Fruit fly (Drosophila melanogaster) whole organism, embryonic: ENCODE results near the gene pod1.
A peak's percentile ranks its signal among the peaks of the same experiment; 100 is the strongest.

Source experiments
- ATbp ChIP-seq: fragments of 200-800 bp; sonication (Bioruptor generic); optimal IDR thresholded peaks from 2 replicates; lab custom pipeline; 2017; ENCODE audit warnings: missing biosample characterization, mild to moderate bottlenecking, missing genetic modification characterization, missing genetic modification reagents
- CG11093 ChIP-seq: fragments of 200-800 bp; sonication (Bioruptor generic); IDR thresholded peaks from 3 replicates; pipeline ENCODE4 v1.3.6; 2022; ENCODE audit warnings: missing biosample characterization, missing genetic modification characterization
- CG11723 ChIP-seq: fragments of 200-800 bp; sonication (Bioruptor generic); optimal IDR thresholded peaks from 2 replicates; lab custom pipeline; 2017; ENCODE audit warnings: missing biosample characterization, mild to moderate bottlenecking, missing genetic modification characterization
- CG13287 ChIP-seq: fragments of 200-800 bp; sonication (Bioruptor generic); IDR thresholded peaks from 2 replicates; pipeline ENCODE4 v1.3.6; 2022; ENCODE audit warnings: missing biosample characterization, missing genetic modification characterization; ENCODE audit not compliant: partially characterized antibody
- CG14014 ChIP-seq: fragments of 200-800 bp; sonication (Bioruptor generic); IDR thresholded peaks from 2 replicates; pipeline ENCODE4 v1.3.6; 2022; ENCODE audit warnings: missing biosample characterization, missing genetic modification characterization
- CG16813 ChIP-seq: fragments of 200-800 bp; sonication (Bioruptor generic); IDR thresholded peaks from 3 replicates; pipeline ENCODE4 v1.3.6; 2022; ENCODE audit warnings: missing biosample characterization, missing genetic modification characterization; ENCODE audit not compliant: partially characterized antibody
- CG17186 ChIP-seq: fragments of 200-800 bp; sonication (Bioruptor generic); optimal IDR thresholded peaks from 3 replicates; lab custom pipeline; 2017; ENCODE audit warnings: missing biosample characterization, missing genetic modification reagents, missing genetic modification characterization
- CG17612 ChIP-seq: fragments of 200-800 bp; sonication (Bioruptor generic); IDR thresholded peaks from 2 replicates; pipeline ENCODE4 v1.3.6; 2022; ENCODE audit warnings: missing biosample characterization, missing genetic modification characterization
- CG18476 ChIP-seq: fragments of 200-800 bp; sonication (Bioruptor generic); optimal IDR thresholded peaks from 2 replicates; lab custom pipeline; 2016; ENCODE audit warnings: missing biosample characterization, mild to moderate bottlenecking, missing genetic modification characterization
- CG18599 ChIP-seq: fragments of 200-800 bp; sonication (Bioruptor generic); optimal IDR thresholded peaks from 3 replicates; lab custom pipeline; 2017; ENCODE audit warnings: missing biosample characterization, missing genetic modification characterization, mild to moderate bottlenecking, moderate library complexity, missing genetic modification reagents
- CG2199 ChIP-seq: fragments of 200-800 bp; sonication (Bioruptor generic); IDR thresholded peaks from 3 replicates; pipeline ENCODE4 v1.3.6; 2022; ENCODE audit warnings: missing biosample characterization, missing genetic modification characterization
- CG33557 ChIP-seq: fragments of 200-800 bp; sonication (Bioruptor generic); optimal IDR thresholded peaks from 2 replicates; lab custom pipeline; 2019; ENCODE audit warnings: missing biosample characterization, mild to moderate bottlenecking, missing genetic modification characterization, moderate library complexity
- CG34224 ChIP-seq: fragments of 200-800 bp; sonication (Bioruptor generic); IDR thresholded peaks from 3 replicates; pipeline ENCODE4 v1.3.6; 2022; ENCODE audit warnings: missing biosample characterization, missing genetic modification characterization; ENCODE audit not compliant: partially characterized antibody
- CG3995 ChIP-seq: fragments of 200-800 bp; sonication (Bioruptor generic); optimal IDR thresholded peaks from 3 replicates; lab custom pipeline; 2016; ENCODE audit warnings: missing biosample characterization, missing genetic modification characterization
- CG4404 ChIP-seq: fragments of 200-800 bp; sonication (Bioruptor generic); IDR thresholded peaks from 2 replicates; pipeline ENCODE4 v1.3.6; 2022; ENCODE audit warnings: missing biosample characterization, missing genetic modification characterization
- CG4854 ChIP-seq: fragments of 200-800 bp; sonication (Bioruptor generic); optimal IDR thresholded peaks from 2 replicates; lab custom pipeline; 2016; ENCODE audit warnings: missing biosample characterization, missing genetic modification characterization, inconsistent platforms
- CG5953 ChIP-seq: fragments of 200-800 bp; sonication (Bioruptor generic); IDR thresholded peaks from 2 replicates; pipeline ENCODE4 v1.3.6; 2022; ENCODE audit warnings: missing biosample characterization, missing genetic modification characterization
- CG6272 ChIP-seq: fragments of 200-800 bp; sonication (Bioruptor generic); IDR thresholded peaks from 2 replicates; pipeline ENCODE4 v1.3.6; 2022; ENCODE audit warnings: missing biosample characterization, missing genetic modification characterization
- CG6654 ChIP-seq: fragments of 200-800 bp; sonication (Bioruptor generic); optimal IDR thresholded peaks from 2 replicates; lab custom pipeline; 2017; ENCODE audit warnings: missing biosample characterization, mild to moderate bottlenecking, missing genetic modification characterization
- CG6813 ChIP-seq: fragments of 200-800 bp; sonication (Bioruptor generic); optimal IDR thresholded peaks from 2 replicates; lab custom pipeline; 2017; ENCODE audit warnings: missing biosample characterization, missing genetic modification characterization, mild to moderate bottlenecking, moderate library complexity, missing genetic modification reagents
- CG9727 ChIP-seq: fragments of 200-800 bp; sonication (Bioruptor generic); optimal IDR thresholded peaks from 3 replicates; lab custom pipeline; 2017; ENCODE audit warnings: missing biosample characterization, mild to moderate bottlenecking, missing genetic modification characterization
- Dref ChIP-seq: fragments of 200-800 bp; sonication (Bioruptor generic); IDR thresholded peaks from 2 replicates; pipeline ENCODE4 v1.3.6; 2022; ENCODE audit warnings: missing biosample characterization, missing genetic modification characterization
- Gug ChIP-seq: fragments of 200-800 bp; sonication (Bioruptor generic); IDR thresholded peaks from 4 replicates; pipeline ENCODE4 v1.3.6; 2022; ENCODE audit warnings: missing biosample characterization, missing genetic modification characterization
- HHEX ChIP-seq: fragments of 200-800 bp; sonication (Bioruptor generic); optimal IDR thresholded peaks from 3 replicates; lab custom pipeline; 2017; ENCODE audit warnings: missing biosample characterization, mild to moderate bottlenecking, missing genetic modification characterization, missing genetic modification reagents
- HLHmδ ChIP-seq: fragments of 200-800 bp; sonication (Bioruptor generic); optimal IDR thresholded peaks from 2 replicates; lab custom pipeline; 2018; ENCODE audit warnings: missing biosample characterization, mild to moderate bottlenecking, missing genetic modification characterization, moderate library complexity
- Hmr ChIP-seq: fragments of 200-800 bp; sonication (Bioruptor generic); optimal IDR thresholded peaks from 3 replicates; lab custom pipeline; 2017; ENCODE audit warnings: mild to moderate bottlenecking, missing biosample characterization, missing genetic modification reagents, missing genetic modification characterization
- NC2β ChIP-seq: fragments of 200-800 bp; sonication (Bioruptor generic); optimal IDR thresholded peaks from 2 replicates; lab custom pipeline; 2016; ENCODE audit warnings: missing biosample characterization, missing genetic modification characterization
- al ChIP-seq: fragments of 200-800 bp; sonication (Bioruptor generic); IDR thresholded peaks from 2 replicates; pipeline ENCODE4 v1.3.6; 2022; ENCODE audit warnings: missing biosample characterization, missing genetic modification characterization
- ash1 ChIP-seq: fragments of 200-800 bp; sonication (Bioruptor generic); optimal IDR thresholded peaks from 2 replicates; lab custom pipeline; 2018; ENCODE audit warnings: missing biosample characterization, mild to moderate bottlenecking, missing genetic modification characterization
- az2 ChIP-seq: fragments of 200-800 bp; sonication (Bioruptor generic); optimal IDR thresholded peaks from 3 replicates; lab custom pipeline; 2016; ENCODE audit warnings: missing biosample characterization, missing genetic modification characterization
- cad ChIP-seq: fragments of >200 bp; optimal IDR thresholded peaks from 2 replicates; lab custom pipeline; 2017; ENCODE audit warnings: missing biosample characterization, missing genetic modification characterization
- dimm ChIP-seq: fragments of 200-800 bp; sonication (Bioruptor generic); IDR thresholded peaks from 2 replicates; pipeline ENCODE4 v1.3.6; 2022; ENCODE audit warnings: missing biosample characterization, missing genetic modification characterization
- en ChIP-seq: fragments of 200-800 bp; sonication (Bioruptor generic); optimal IDR thresholded peaks from 2 replicates; lab custom pipeline; 2016; ENCODE audit warnings: missing biosample characterization, missing genetic modification characterization
- eyg ChIP-seq: fragments of 200-800 bp; sonication (Bioruptor generic); optimal IDR thresholded peaks from 3 replicates; lab custom pipeline; 2016; ENCODE audit warnings: missing biosample characterization, missing genetic modification characterization
- gem ChIP-seq: fragments of 200-800 bp; sonication (Bioruptor generic); optimal IDR thresholded peaks from 2 replicates; lab custom pipeline; 2019; ENCODE audit warnings: missing biosample characterization, mild to moderate bottlenecking, missing genetic modification characterization, moderate library complexity
- insv ChIP-seq, 2 experiments: fragments of 200-800 bp; sonication (Bioruptor generic); optimal IDR thresholded peaks; 3 replicates each; lab custom pipeline; 2016 to 2018; ENCODE audit warnings: missing biosample characterization in 2 of 2, missing genetic modification characterization in 2 of 2
- jigr1 ChIP-seq: fragments of 200-800 bp; sonication (Bioruptor generic); IDR thresholded peaks from 3 replicates; pipeline ENCODE4 v1.3.6; 2022; ENCODE audit warnings: missing biosample characterization, missing genetic modification characterization
- mld ChIP-seq: fragments of 200-800 bp; sonication (Bioruptor generic); IDR thresholded peaks from 3 replicates; pipeline ENCODE4 v1.3.6; 2022; ENCODE audit warnings: missing biosample characterization, missing genetic modification characterization; ENCODE audit not compliant: partially characterized antibody
- nau ChIP-seq: fragments of 200-800 bp; sonication (Bioruptor generic); optimal IDR thresholded peaks from 3 replicates; lab custom pipeline; 2017; ENCODE audit warnings: missing biosample characterization, mild to moderate bottlenecking, missing genetic modification characterization, missing genetic modification reagents
- pnt ChIP-seq: fragments of 200-800 bp; sonication (Bioruptor generic); optimal IDR thresholded peaks from 3 replicates; lab custom pipeline; 2016; ENCODE audit warnings: missing biosample characterization, missing genetic modification characterization
- ro ChIP-seq: fragments of 200-800 bp; sonication (Bioruptor generic); IDR thresholded peaks from 2 replicates; pipeline ENCODE4 v1.3.6; 2022; ENCODE audit warnings: missing biosample characterization, missing genetic modification characterization
- salm ChIP-seq: fragments of 200-800 bp; sonication (Bioruptor generic); optimal IDR thresholded peaks from 2 replicates; lab custom pipeline; 2018; ENCODE audit warnings: missing biosample characterization, mild to moderate bottlenecking, missing genetic modification characterization
- sc ChIP-seq, 3 experiments: fragments of >200 bp in 2 of 3; fragments of 200-800 bp in 1 of 3; sonication (Bioruptor generic) in 1 of 3; optimal IDR thresholded peaks; 2 replicates in 2 of 3; 3 replicates in 1 of 3; lab custom pipeline; 2017; ENCODE audit warnings: mild to moderate bottlenecking in 1 of 3, missing biosample characterization in 1 of 3, missing genetic modification characterization in 1 of 3, missing genetic modification reagents in 1 of 3
- slou ChIP-seq: fragments of 200-800 bp; sonication (Bioruptor generic); optimal IDR thresholded peaks from 3 replicates; lab custom pipeline; 2016; ENCODE audit warnings: missing biosample characterization, missing genetic modification characterization
- tin ChIP-seq: fragments of 200-800 bp; sonication (Bioruptor generic); optimal IDR thresholded peaks from 3 replicates; lab custom pipeline; 2016; ENCODE audit warnings: missing biosample characterization, missing genetic modification characterization
- twi ChIP-seq: fragments of 200-800 bp; optimal IDR thresholded peaks from 2 replicates; lab custom pipeline; 2019; ENCODE audit warnings: missing biosample characterization, mild to moderate bottlenecking, missing genetic modification characterization, moderate library complexity
- vfl ChIP-seq: fragments of 200-800 bp; sonication (Bioruptor generic); optimal IDR thresholded peaks from 2 replicates; lab custom pipeline; 2016; ENCODE audit warnings: missing biosample characterization, missing genetic modification characterization
- wor ChIP-seq: fragments of 200-800 bp; sonication (Bioruptor generic); IDR thresholded peaks from 2 replicates; pipeline ENCODE4 v1.3.6; 2022; ENCODE audit warnings: missing biosample characterization, missing genetic modification characterization

Gene pod1

dm6 chrX:6849178-6849956 is 45.9 kb downstream of the pod1 start, which contains the start of the genes Cht11 and CG4558 (continued):
- TF ChIP-seq eyg (GFP tag; lab: Kevin White, UChicago) (no peak), CG18476 (GFP tag; lab: Kevin White, UChicago) (peak; percentile 57), CG17186 (GFP tag; lab: Kevin White, UChicago) (no peak), mld (GFP tag; lab: Robert Waterston, UW) (no peak), nau (GFP tag; lab: Kevin White, UChicago) (peak; percentile 58), cad (GFP tag; lab: Kevin White, UChicago) (no peak), insv (GFP tag; optimal IDR thresholded peaks at IDR 0.05; lab: Kevin White, UChicago) (peak in 1 of 2 experiments; percentile 66), CG17612 (GFP tag; lab: Robert Waterston, UW) (peak; percentile 24; the same call in 1 of the 2 replicates), jigr1 (GFP tag; lab: Robert Waterston, UW) (0 out of 3 replicates have a peak, but pooled peaks have one; percentile 29), CG11093 (GFP tag; lab: Robert Waterston, UW) (peak; percentile 72; the same call in 2 of the 3 replicates), CG5953 (GFP tag; lab: Robert Waterston, UW) (no peak), salm (tag; lab: Kevin White, UChicago) (no peak), slou (GFP tag; lab: Kevin White, UChicago) (peak; percentile 54), ATbp (GFP tag; lab: Kevin White, UChicago) (peak; percentile 34), az2 (GFP tag; lab: Kevin White, UChicago) (peak; percentile 78), en (GFP tag; lab: Kevin White, UChicago) (no peak), al (GFP tag; lab: Robert Waterston, UW) (peak; percentile 77), CG4854 (GFP tag; lab: Kevin White, UChicago) (peak; percentile 62), CG16813 (peak; percentile 49; the same call in 1 of the 3 replicates), HHEX (peak; percentile 72), CG6272 (GFP tag; lab: Robert Waterston, UW) (peak; percentile 85), Hmr (GFP tag; lab: Kevin White, UChicago) (peak; percentile 83), CG3995 (GFP tag; lab: Kevin White, UChicago) (peak; percentile 66), CG13287 (peak; percentile 70), wor (GFP tag; lab: Robert Waterston, UW) (peak; percentile 58), gem (tag; lab: Kevin White, UChicago) (peak; percentile 92), NC2β (GFP tag; lab: Kevin White, UChicago) (peak; percentile 43), dimm (GFP tag; lab: Robert Waterston, UW) (no peak), CG18599 (GFP tag; lab: Kevin White, UChicago) (peak; percentile 82), CG33557 (GFP tag; lab: Kevin White, UChicago) (peak; percentile 67), CG14014 (GFP tag; lab: Robert Waterston, UW) (peak; percentile 83), ash1 (GFP tag; lab: Kevin White, UChicago) (no peak), sc (optimal IDR thresholded peaks at IDR 0.05; lab: Kevin White, UChicago) (no peak), sc (GFP tag; optimal IDR thresholded peaks at IDR 0.05; lab: Kevin White, UChicago) (peak; percentile 50), HLHmδ (no peak), vfl (GFP tag; lab: Kevin White, UChicago) (peak; percentile 66), CG6813 (GFP tag; lab: Kevin White, UChicago) (peak; percentile 56), twi (tag; lab: Kevin White, UChicago) (peak; percentile 47), Dref (GFP tag; lab: Robert Waterston, UW) (peak; percentile 74), CG6654 (GFP tag; lab: Kevin White, UChicago) (peak; percentile 31), CG11723 (peak; percentile 10), pnt (GFP tag; lab: Kevin White, UChicago) (peak; percentile 52), CG2199 (GFP tag; lab: Robert Waterston, UW) (0 out of 3 replicates have a peak, but pooled peaks have one; percentile 45), CG4404 (peak; percentile 69), tin (GFP tag; lab: Kevin White, UChicago) (peak; percentile 80), ro (peak; percentile 26; the same call in 1 of the 2 replicates), Gug (GFP tag; lab: Robert Waterston, UW) (peak; percentile 72), CG34224 (GFP tag; lab: Robert Waterston, UW) (peak; percentile 62; the same call in 1 of the 3 replicates), CG9727 (GFP tag; lab: Kevin White, UChicago) (peak; percentile 76)
